Worm (Caenorhabditis elegans) whole organism, late embryonic: Measurements from ENCODE around the gene tag-115.

Experiments used
- C08G9.2 ChIP-seq: sonication (generic microtip); optimal IDR thresholded peaks from 2 replicates; lab custom pipeline; 2016; ENCODE audit warnings: mild to moderate bottlenecking, missing genetic modification characterization, moderate library complexity, missing compliant biosample characterization
- C38D4.7 ChIP-seq: fragments of 200-800 bp; sonication (Bioruptor generic); optimal IDR thresholded peaks from 2 replicates; lab custom pipeline; 2018; ENCODE audit warnings: mild to moderate bottlenecking, missing genetic modification characterization, moderate library complexity, missing compliant biosample characterization
- F13H6.1 ChIP-seq: sonication (generic microtip); optimal IDR thresholded peaks from 2 replicates; lab custom pipeline; 2016; ENCODE audit warnings: missing genetic modification characterization, missing compliant biosample characterization
- K02D7.2 ChIP-seq: sonication (generic microtip); optimal IDR thresholded peaks from 2 replicates; lab custom pipeline; 2017; ENCODE audit warnings: mild to moderate bottlenecking, missing genetic modification characterization, missing compliant biosample characterization
- T23F11.4 ChIP-seq: fragments of 200-800 bp; sonication (Bioruptor generic); optimal IDR thresholded peaks from 2 replicates; lab custom pipeline; 2018; ENCODE audit warnings: mild to moderate bottlenecking, missing genetic modification characterization, missing compliant biosample characterization
- ceh-14 ChIP-seq: sonication (generic microtip); optimal IDR thresholded peaks from 2 replicates; lab custom pipeline; 2016; ENCODE audit warnings: missing genotype, missing genetic modification characterization, missing compliant biosample characterization
- ceh-19 ChIP-seq: fragments of 200-800 bp; sonication (Bioruptor generic); optimal IDR thresholded peaks from 2 replicates; lab custom pipeline; 2018; ENCODE audit warnings: mild to moderate bottlenecking, missing genetic modification characterization, missing compliant biosample characterization
- ceh-22 ChIP-seq: sonication (generic microtip); optimal IDR thresholded peaks from 2 replicates; lab custom pipeline; 2017; ENCODE audit warnings: missing biosample characterization, missing genetic modification characterization
- ceh-31 ChIP-seq: sonication (generic microtip); optimal IDR thresholded peaks from 2 replicates; lab custom pipeline; 2016; ENCODE audit warnings: missing genetic modification characterization, missing compliant biosample characterization
- ceh-34 ChIP-seq: sonication (generic microtip); optimal IDR thresholded peaks from 2 replicates; lab custom pipeline; 2016; ENCODE audit warnings: mild to moderate bottlenecking, missing genetic modification characterization, missing compliant biosample characterization
- dmd-4 ChIP-seq: sonication (generic microtip); optimal IDR thresholded peaks from 2 replicates; lab custom pipeline; 2016; ENCODE audit warnings: borderline replicate concordance, missing genetic modification characterization, missing compliant biosample characterization
- elt-2 ChIP-seq: sonication (generic microtip); optimal IDR thresholded peaks from 2 replicates; lab custom pipeline; 2016; ENCODE audit warnings: missing genetic modification reagents, missing genetic modification characterization, missing compliant biosample characterization
- elt-4 ChIP-seq: sonication (generic microtip); optimal IDR thresholded peaks from 2 replicates; lab custom pipeline; 2016; ENCODE audit warnings: missing genetic modification characterization, missing compliant biosample characterization
- ets-4 ChIP-seq: sonication (generic microtip); optimal IDR thresholded peaks from 2 replicates; lab custom pipeline; 2016; ENCODE audit warnings: missing genetic modification characterization, missing compliant biosample characterization
- hlh-13 ChIP-seq: fragments of 200-800 bp; sonication (Bioruptor generic); optimal IDR thresholded peaks from 2 replicates; lab custom pipeline; 2018; ENCODE audit warnings: mild to moderate bottlenecking, missing genetic modification characterization, missing compliant biosample characterization
- hlh-15 ChIP-seq: sonication (generic microtip); optimal IDR thresholded peaks from 2 replicates; lab custom pipeline; 2016; ENCODE audit warnings: missing genetic modification characterization, missing compliant biosample characterization
- hlh-30 ChIP-seq: sonication (generic microtip); optimal IDR thresholded peaks from 2 replicates; lab custom pipeline; 2017; ENCODE audit warnings: antibody characterized with exemption, missing genetic modification characterization, missing compliant biosample characterization; ENCODE audit not compliant: insufficient read depth
- hlh-6 ChIP-seq: sonication (generic microtip); optimal IDR thresholded peaks from 2 replicates; lab custom pipeline; 2016; ENCODE audit warnings: missing genotype, missing genetic modification characterization, missing compliant biosample characterization
- madf-2 ChIP-seq: sonication (generic microtip); optimal IDR thresholded peaks from 2 replicates; lab custom pipeline; 2017; ENCODE audit warnings: missing genetic modification characterization, missing compliant biosample characterization
- mec-3 ChIP-seq: sonication (generic microtip); optimal IDR thresholded peaks from 2 replicates; lab custom pipeline; 2016; ENCODE audit warnings: borderline replicate concordance, missing genetic modification characterization, missing compliant biosample characterization
- nfya-1 ChIP-seq: sonication (generic microtip); optimal IDR thresholded peaks from 2 replicates; lab custom pipeline; 2017; ENCODE audit warnings: missing genetic modification characterization, mild to moderate bottlenecking, missing compliant biosample characterization, antibody characterized with exemption, moderate library complexity
- nhr-11 ChIP-seq: fragments of 150-350 bp; optimal IDR thresholded peaks from 2 replicates; lab custom pipeline; 2014; ENCODE audit warnings: missing biosample characterization, missing genetic modification characterization
- nhr-232 ChIP-seq: sonication (generic microtip); optimal IDR thresholded peaks from 2 replicates; lab custom pipeline; 2016; ENCODE audit warnings: missing genetic modification characterization, missing compliant biosample characterization
- npax-4 ChIP-seq: sonication (generic microtip); optimal IDR thresholded peaks from 2 replicates; lab custom pipeline; 2016; ENCODE audit warnings: missing genetic modification characterization, missing compliant biosample characterization
- pat-9 ChIP-seq: fragments of 200-800 bp; sonication (Bioruptor generic); optimal IDR thresholded peaks from 2 replicates; lab custom pipeline; 2018; ENCODE audit warnings: mild to moderate bottlenecking, missing genetic modification characterization, moderate library complexity, missing compliant biosample characterization
- pax-1 ChIP-seq: fragments of 150-350 bp; optimal IDR thresholded peaks from 2 replicates; lab custom pipeline; 2014; ENCODE audit warnings: missing biosample characterization, missing genetic modification characterization
- pha-2 ChIP-seq: sonication (generic microtip); optimal IDR thresholded peaks from 2 replicates; lab custom pipeline; 2017; ENCODE audit warnings: mild to moderate bottlenecking, missing genetic modification characterization, missing compliant biosample characterization
- pha-4 ChIP-seq: fragments of 150-350 bp; optimal IDR thresholded peaks from 2 replicates; lab custom pipeline; 2018; ENCODE audit warnings: missing biosample characterization, missing genetic modification reagents, missing genetic modification characterization
- pqm-1 ChIP-seq: sonication (generic microtip); optimal IDR thresholded peaks from 2 replicates; lab custom pipeline; 2016; ENCODE audit warnings: missing genetic modification characterization, missing compliant biosample characterization
- pros-1 ChIP-seq: fragments of 150-350 bp; optimal IDR thresholded peaks from 2 replicates; lab custom pipeline; 2014; ENCODE audit warnings: missing biosample characterization, missing genetic modification reagents, missing genetic modification characterization
- sox-4 ChIP-seq: sonication (generic microtip); optimal IDR thresholded peaks from 2 replicates; lab custom pipeline; 2017; ENCODE audit warnings: mild to moderate bottlenecking, missing genetic modification characterization, inconsistent platforms, missing compliant biosample characterization
- ttx-3 ChIP-seq: sonication (generic microtip); optimal IDR thresholded peaks from 2 replicates; lab custom pipeline; 2016; ENCODE audit warnings: missing genetic modification reagents, missing genetic modification characterization, missing compliant biosample characterization
- unc-3 ChIP-seq, 2 experiments: fragments of 200-800 bp in 1 of 2; sonication (Bioruptor generic) in 1 of 2; sonication (generic microtip) in 1 of 2; conservative IDR thresholded peaks in 1 of 2; optimal IDR thresholded peaks in 1 of 2; 2 replicates each; pipeline versions ENCODE4 v1.3.6 to Lab custom; 2016 to 2022; ENCODE audit warnings: missing compliant biosample characterization in 2 of 2, missing genetic modification characterization in 2 of 2, missing genetic modification reagents in 1 of 2
- unc-55 ChIP-seq: sonication (generic microtip); optimal IDR thresholded peaks from 2 replicates; lab custom pipeline; 2017; ENCODE audit warnings: missing biosample characterization, missing genetic modification reagents, missing genetic modification characterization
- zip-5 ChIP-seq: sonication (generic microtip); optimal IDR thresholded peaks from 2 replicates; lab custom pipeline; 2016; ENCODE audit warnings: missing genetic modification characterization, missing compliant biosample characterization

tag-115 gene

DNA sequence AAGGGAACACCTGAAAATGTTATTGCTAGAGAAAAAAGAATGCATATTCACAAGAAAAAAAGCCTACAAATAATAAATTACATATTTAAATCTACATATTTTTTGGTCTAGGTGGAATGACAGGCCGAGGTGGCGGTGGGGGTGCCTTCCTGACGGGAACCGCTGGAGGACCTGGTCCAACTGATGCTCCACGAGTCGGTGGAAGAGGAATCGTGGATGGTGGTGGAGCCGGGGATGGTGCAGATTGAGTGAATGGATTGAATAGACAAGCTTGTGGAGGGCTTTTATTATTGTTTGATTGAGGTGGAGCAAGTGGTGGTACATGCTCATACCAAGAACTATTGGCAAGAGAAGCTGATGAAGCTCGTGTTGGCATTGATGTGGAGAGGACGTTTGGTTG lies 22.6 kb upstream of the tag-115 start (continued):
- TF ChIP-seq ttx-3 (tag; lab: Kevin White, UChicago), result no peak
- TF ChIP-seq zip-5 (tag; lab: Kevin White, UChicago), result no peak

DNA sequence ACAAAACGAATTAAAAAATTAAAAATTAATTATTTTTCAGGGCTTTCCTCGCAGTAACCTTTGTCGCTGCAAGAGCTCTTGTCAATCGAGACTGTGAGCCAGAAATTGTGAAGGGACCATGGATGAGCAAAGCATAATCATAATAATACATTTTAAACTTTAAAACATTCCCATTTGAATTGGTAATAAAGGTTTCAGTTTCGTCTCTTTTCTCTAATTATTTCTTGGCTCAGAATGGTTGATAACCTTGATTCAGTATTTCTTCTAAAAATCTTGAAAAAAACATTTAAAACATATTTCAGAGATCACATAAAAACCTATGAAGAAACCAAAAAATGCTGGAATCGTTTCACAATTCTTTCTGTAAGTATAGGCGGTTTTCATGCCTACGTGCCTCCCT lies 19.7 kb upstream of the tag-115 start, which contains the start of gene JC8.16:
JC8.16 (plus strand) TSS at position 301 of the 400 bp plus-strand sequence.
- TF ChIP-seq hlh-6, result no peak
- no peak for TF ChIP-seq pqm-1 (tag; lab: Kevin White, UChicago)
- TF ChIP-seq ceh-14, result no peak
- TF ChIP-seq pha-2 (tag; lab: Kevin White, UChicago), result no peak
- no peak for TF ChIP-seq T23F11.4
- TF ChIP-seq ets-4 (tag; lab: Kevin White, UChicago), result no peak
- TF ChIP-seq madf-2, result no peak
- no peak for TF ChIP-seq K02D7.2 (tag; lab: Kevin White, UChicago)
- no peak for TF ChIP-seq nfya-1
- no peak for TF ChIP-seq nhr-11
- no peak for TF ChIP-seq ceh-31 (tag; lab: Kevin White, UChicago)
- TF ChIP-seq hlh-15 (tag; lab: Kevin White, UChicago), result no peak
- TF ChIP-seq ceh-34 (tag; lab: Kevin White, UChicago), result no peak
- no peak for TF ChIP-seq dmd-4 (tag; lab: Kevin White, UChicago)
- TF ChIP-seq ceh-22 (tag; lab: Kevin White, UChicago), result no peak
- no peak for TF ChIP-seq elt-4 (tag; lab: Kevin White, UChicago)
- no peak for TF ChIP-seq ceh-19 (GFP tag; lab: Kevin White, UChicago)
- TF ChIP-seq, all 69 proteins: peak for 0

DNA sequence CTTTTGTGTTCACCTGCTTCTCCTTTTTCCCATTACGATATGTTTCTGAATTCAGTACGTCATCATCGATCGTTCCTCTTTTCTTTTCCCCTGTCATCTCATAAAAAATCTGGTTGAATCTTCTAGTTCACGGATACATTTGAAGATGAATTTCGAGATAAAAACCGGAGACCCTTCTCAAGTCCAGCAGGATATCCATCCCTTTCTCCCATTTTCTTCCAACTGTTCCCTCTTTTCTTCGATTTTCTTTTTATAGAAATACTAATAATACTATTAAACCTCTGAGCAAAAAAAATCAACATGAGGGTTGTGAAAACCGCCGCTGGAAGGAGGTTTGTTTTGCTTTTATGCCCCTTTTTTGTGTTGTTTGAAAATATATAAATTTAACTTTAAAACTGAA lies 16.7 kb upstream of the tag-115 start, which contains the start of gene bus-12:
bus-12 (plus strand) TSS at position 301 of the 400 bp plus-strand sequence.
- TF ChIP-seq sox-4 (tag; lab: Kevin White, UChicago) (no peak), pat-9 (tag; lab: Kevin White, UChicago) (no peak), unc-55 (no peak), C38D4.7 (no peak), hlh-30 (tag; lab: Kevin White, UChicago) (no peak), pha-4 (no peak), nhr-232 (tag; lab: Kevin White, UChicago) (no peak), nfya-1 (no peak), unc-3 (GFP tag; conservative IDR thresholded peaks at IDR 0.05; lab: Robert Waterston, UW) (no peak), unc-3 (tag; optimal IDR thresholded peaks at IDR 0.05; lab: Kevin White, UChicago) (no peak), ceh-19 (GFP tag; lab: Kevin White, UChicago) (no peak), pax-1 (tag; lab: Kevin White, UChicago) (no peak)

DNA sequence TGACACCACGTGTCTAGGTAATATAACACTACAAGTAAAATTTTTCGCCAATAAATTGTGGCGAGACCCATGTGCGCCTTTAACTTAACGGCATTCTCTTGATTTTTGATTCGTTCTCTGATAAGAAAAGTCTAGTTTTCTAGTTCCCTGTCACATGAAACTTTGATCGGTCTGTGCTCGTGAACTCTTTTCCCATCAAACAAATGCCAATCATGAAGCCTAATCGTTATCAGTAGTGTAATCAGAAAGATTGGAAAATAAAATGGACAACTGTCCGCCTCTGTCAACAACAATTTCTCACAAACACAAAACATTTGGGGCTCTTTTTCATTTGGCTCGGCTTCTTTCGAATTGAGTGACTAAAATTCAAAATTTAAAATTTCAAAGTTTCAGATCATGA lies 14.6 kb upstream of the tag-115 start, which contains the start of gene ttr-45:
ttr-45 (plus strand) TSS at position 385 of the 400 bp plus-strand sequence.
- TF ChIP-seq unc-55 (no peak), elt-2 (tag; lab: Kevin White, UChicago) (peak; percentile 61)

DNA sequence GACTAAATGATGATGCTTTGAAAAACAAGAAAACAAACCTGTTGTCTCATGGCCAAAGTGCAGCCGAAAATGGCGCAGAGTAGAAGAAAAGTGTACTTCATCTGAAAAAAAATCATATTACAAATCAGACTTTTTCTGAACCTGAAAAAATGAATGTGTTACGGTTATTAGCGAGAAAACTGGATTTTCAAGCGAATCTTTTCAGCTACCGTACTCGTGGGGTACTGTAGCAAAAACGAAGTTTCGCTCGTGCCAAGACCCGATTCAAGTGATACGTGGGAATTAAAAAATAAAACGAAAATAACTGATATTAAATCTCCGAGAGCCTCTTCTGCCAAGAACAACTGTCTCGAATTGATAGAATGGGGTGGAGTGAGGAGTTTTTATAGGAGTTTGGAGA lies 13.0 kb upstream of the tag-115 start, which contains the start of gene ttr-51:
ttr-51 (minus strand) TSS at position 101 of the 400 bp plus-strand sequence.
- TF ChIP-seq F13H6.1 (tag; lab: Kevin White, UChicago), result no peak
- TF ChIP-seq C08G9.2 (tag; lab: Kevin White, UChicago), result no peak
- no peak for TF ChIP-seq pha-4
- no peak for TF ChIP-seq npax-4 (tag; lab: Kevin White, UChicago)
- TF ChIP-seq hlh-13 (GFP tag; lab: Kevin White, UChicago), result no peak
- TF ChIP-seq ets-4 (tag; lab: Kevin White, UChicago), result no peak
- TF ChIP-seq pros-1 (tag; lab: Kevin White, UChicago), result no peak
- TF ChIP-seq mec-3 (tag; lab: Kevin White, UChicago), result no peak
- TF ChIP-seq madf-2, result no peak
